Fruit fly (Drosophila melanogaster) whole organism: ENCODE data around the gene PolI.

Experiments used
- CG8478 ChIP-seq: fragments of >200 bp; optimal IDR thresholded peaks from 2 replicates; lab custom pipeline; 2018; ENCODE audit warnings: inconsistent platforms
- EcR ChIP-seq, 2 experiments: fragments of >200 bp; optimal IDR thresholded peaks; 2 replicates each; lab custom pipeline; 2017; ENCODE audit warnings: missing biosample characterization in 2 of 2, missing genetic modification characterization in 2 of 2, missing genetic modification reagents in 2 of 2
- pan ChIP-seq: fragments of >200 bp; optimal IDR thresholded peaks from 2 replicates; lab custom pipeline; 2017
- psq ChIP-seq: fragments of >200 bp; optimal IDR thresholded peaks from 2 replicates; lab custom pipeline; 2017
- usp ChIP-seq: fragments of >200 bp; optimal IDR thresholded peaks from 2 replicates; lab custom pipeline; 2017; ENCODE audit warnings: missing biosample characterization, missing genetic modification characterization, mixed read lengths

DNA sequence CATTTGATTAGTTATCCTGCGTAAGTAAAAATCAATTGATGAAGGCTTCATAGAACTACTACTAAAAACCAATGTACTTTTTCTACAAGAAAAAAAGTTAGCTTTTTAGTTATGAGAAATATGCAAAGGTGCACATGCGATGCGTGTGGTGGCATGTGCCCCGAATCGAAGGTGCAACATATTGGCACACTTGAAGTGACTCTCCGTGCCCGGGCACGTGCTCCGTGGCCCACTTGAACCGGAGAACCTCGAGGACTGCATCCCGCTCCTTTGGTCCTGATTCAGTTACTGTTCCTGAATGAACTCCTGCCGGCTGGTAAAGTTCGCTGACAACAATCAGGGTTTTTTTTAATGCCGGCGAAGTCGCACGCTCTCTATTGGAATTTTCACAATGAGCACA is 27.3 kb upstream of the PolI start:
- TF ChIP-seq usp (GFP tag; lab: Kevin White, UChicago), result no peak
- TF ChIP-seq pan (lab: Kevin White, UChicago), result no peak
- TF ChIP-seq psq (lab: Kevin White, UChicago), result no peak
- no peak for TF ChIP-seq CG8478
- TF ChIP-seq EcR (GFP tag; optimal IDR thresholded peaks at IDR 0.05; lab: Kevin White, UChicago), result no peak
